Worm (Caenorhabditis elegans) whole organism, midembryonic: ENCODE data around the gene C07D10.6.

ENCODE experiments used
- T22C8.4 ChIP-seq: fragments of 200-800 bp; sonication (Bioruptor generic); IDR thresholded peaks from 2 replicates; pipeline ENCODE4 v1.3.6; 2022; ENCODE audit warnings: missing genetic modification characterization, missing compliant biosample characterization
- flt-1 ChIP-seq: fragments of 200-800 bp; sonication (Bioruptor generic); IDR thresholded peaks from 2 replicates; pipeline ENCODE4 v1.3.6; 2022; ENCODE audit warnings: missing genetic modification characterization, missing compliant biosample characterization
- med-1 ChIP-seq: sonication (generic microtip); optimal IDR thresholded peaks from 2 replicates; lab custom pipeline; 2017; ENCODE audit warnings: missing genetic modification characterization, mild to moderate bottlenecking, missing compliant biosample characterization, antibody characterized with exemption, missing genetic modification reagents; ENCODE audit not compliant: insufficient read depth
- ref-1 ChIP-seq: fragments of 200-800 bp; sonication (Bioruptor generic); conservative IDR thresholded peaks from 2 replicates; pipeline ENCODE4 v1.3.6; 2022; ENCODE audit warnings: missing genetic modification reagents, missing genetic modification characterization, missing compliant biosample characterization
- tab-1 ChIP-seq: fragments of 200-800 bp; sonication (Bioruptor generic); IDR thresholded peaks from 2 replicates; pipeline ENCODE4 v1.3.6; 2022; ENCODE audit warnings: missing genetic modification characterization, missing compliant biosample characterization

ce11 chrII:7411930-7412329, 32.8 kb downstream of the C07D10.6 start, which contains the start of gene K02A2.5:
- TF ChIP-seq ref-1 (GFP tag; lab: Robert Waterston, UW), result no peak
- no peak for TF ChIP-seq T22C8.4 (GFP tag; lab: Robert Waterston, UW)
- no peak for TF ChIP-seq flt-1 (GFP tag; lab: Robert Waterston, UW)
- no peak for TF ChIP-seq med-1 (GFP tag; lab: Kevin White, UChicago)
- no peak for TF ChIP-seq tab-1 (GFP tag; lab: Robert Waterston, UW)
